Worm (Caenorhabditis elegans) whole organism, L4 larva: ENCODE measurements around the gene ZK1320.9.

Source experiments
- F44E2.7 ChIP-seq: fragments of 200-800 bp; sonication (Bioruptor generic); IDR thresholded peaks from 2 replicates; pipeline ENCODE4 v2.1.2; 2022; ENCODE audit warnings: missing genetic modification characterization, missing compliant biosample characterization
- F49E8.2 ChIP-seq: sonication (generic microtip); optimal IDR thresholded peaks from 2 replicates; lab custom pipeline; 2016; ENCODE audit warnings: missing compliant biosample characterization, mild to moderate bottlenecking, missing genetic modification characterization, borderline replicate concordance
- R02D3.7 ChIP-seq: fragments of 150-350 bp; sonication (generic microtip); optimal IDR thresholded peaks from 3 replicates; lab custom pipeline; 2014; ENCODE audit warnings: missing biosample characterization, missing genetic modification characterization
- T20F7.1 ChIP-seq: fragments of 200-800 bp; sonication (Bioruptor generic); optimal IDR thresholded peaks from 2 replicates; lab custom pipeline; 2018; ENCODE audit warnings: mild to moderate bottlenecking, missing genetic modification characterization, missing compliant biosample characterization
- Y48G9A.11 ChIP-seq: fragments of 200-800 bp; sonication (Bioruptor generic); IDR thresholded peaks from 2 replicates; pipeline ENCODE4 v1.3.6; 2022; ENCODE audit warnings: missing genetic modification reagents, missing genetic modification characterization, missing compliant biosample characterization
- aha-1 ChIP-seq: fragments of 150-350 bp; peaks from one replicate; lab custom pipeline; 2014; ENCODE audit warnings: missing biosample characterization, missing genetic modification characterization
- aly-2 ChIP-seq: sonication (generic microtip); optimal IDR thresholded peaks from 2 replicates; lab custom pipeline; 2018; ENCODE audit warnings: missing biosample characterization, missing genetic modification characterization
- ama-1 ChIP-seq: fragments of 150-350 bp; optimal IDR thresholded peaks from 2 replicates; lab custom pipeline; 2014; ENCODE audit warnings: inconsistent platforms, mixed read lengths
- ceh-20 ChIP-seq: fragments of 200-800 bp; sonication (Bioruptor generic); IDR thresholded peaks from 2 replicates; pipeline ENCODE4 v1.3.6; 2022; ENCODE audit warnings: missing genetic modification reagents, missing genetic modification characterization, missing compliant biosample characterization
- ceh-62 ChIP-seq: sonication (generic microtip); optimal IDR thresholded peaks from 2 replicates; lab custom pipeline; 2017; ENCODE audit warnings: missing biosample characterization, missing genetic modification characterization
- ces-1 ChIP-seq: fragments of 150-350 bp; sonication (generic microtip); optimal IDR thresholded peaks from 4 replicates; lab custom pipeline; 2014; ENCODE audit warnings: missing biosample characterization, missing genetic modification reagents, missing genetic modification characterization
- daf-16 ChIP-seq, 3 experiments: sonication (generic microtip); optimal IDR thresholded peaks; 2 replicates each; lab custom pipeline; 2016 to 2017; ENCODE audit warnings: missing genetic modification characterization in 3 of 3, missing genetic modification reagents in 3 of 3, mild to moderate bottlenecking in 2 of 3, missing compliant biosample characterization in 2 of 3, missing biosample characterization in 1 of 3, moderate library complexity in 1 of 3
- dmd-8 ChIP-seq: fragments of 200-800 bp; sonication (Bioruptor generic); IDR thresholded peaks from 2 replicates; pipeline ENCODE4 v1.3.6; 2022; ENCODE audit warnings: missing genetic modification characterization, missing compliant biosample characterization
- dpl-1 ChIP-seq: fragments of 150-350 bp; optimal IDR thresholded peaks from 2 replicates; lab custom pipeline; 2014; ENCODE audit warnings: missing biosample characterization, missing genetic modification reagents, missing genetic modification characterization
- duxl-1 ChIP-seq: sonication (generic microtip); optimal IDR thresholded peaks from 2 replicates; lab custom pipeline; 2016; ENCODE audit warnings: mild to moderate bottlenecking, missing genetic modification characterization, moderate library complexity, missing compliant biosample characterization; ENCODE audit not compliant: poor library complexity
- dve-1 ChIP-seq: sonication (generic microtip); optimal IDR thresholded peaks from 2 replicates; lab custom pipeline; 2017; ENCODE audit warnings: antibody characterized with exemption, mild to moderate bottlenecking, missing genetic modification characterization, missing compliant biosample characterization; ENCODE audit not compliant: insufficient read depth
- egl-43 ChIP-seq: fragments of 200-800 bp; sonication (Bioruptor generic); IDR thresholded peaks from 2 replicates; pipeline ENCODE4 v1.3.6; 2022; ENCODE audit warnings: missing genetic modification reagents, missing genetic modification characterization, missing compliant biosample characterization
- gei-8 ChIP-seq: fragments of 200-800 bp; sonication (Bioruptor generic); optimal IDR thresholded peaks from 2 replicates; lab custom pipeline; 2018; ENCODE audit warnings: mild to moderate bottlenecking, missing genetic modification characterization, missing compliant biosample characterization
- hlh-11 ChIP-seq: fragments of 200-800 bp; sonication (Bioruptor generic); optimal IDR thresholded peaks from 2 replicates; lab custom pipeline; 2018; ENCODE audit warnings: mild to moderate bottlenecking, missing genetic modification characterization, missing compliant biosample characterization
- lin-13 ChIP-seq: fragments of 150-350 bp; optimal IDR thresholded peaks from 2 replicates; lab custom pipeline; 2014; ENCODE audit warnings: missing biosample characterization, missing genetic modification reagents, missing genetic modification characterization
- lin-15B ChIP-seq: fragments of 150-350 bp; sonication (generic microtip); optimal IDR thresholded peaks from 3 replicates; lab custom pipeline; 2014; ENCODE audit warnings: missing biosample characterization, missing genetic modification characterization
- lin-29 ChIP-seq: fragments of 200-800 bp; sonication (Bioruptor generic); IDR thresholded peaks from 2 replicates; pipeline ENCODE4 v1.3.6; 2022; ENCODE audit warnings: missing genetic modification reagents, missing genetic modification characterization, missing compliant biosample characterization
- lin-38 ChIP-seq: fragments of 200-800 bp; sonication (Bioruptor generic); IDR thresholded peaks from 2 replicates; pipeline ENCODE4 v1.3.6; 2022; ENCODE audit warnings: missing genetic modification reagents, missing genetic modification characterization, missing compliant biosample characterization
- lir-3 ChIP-seq: sonication (generic microtip); optimal IDR thresholded peaks from 2 replicates; lab custom pipeline; 2016; ENCODE audit warnings: mild to moderate bottlenecking, missing genetic modification characterization, missing compliant biosample characterization
- mes-2 ChIP-seq: sonication (generic microtip); optimal IDR thresholded peaks from 2 replicates; lab custom pipeline; 2016; ENCODE audit warnings: missing genotype, mild to moderate bottlenecking, missing genetic modification characterization, missing compliant biosample characterization; ENCODE audit not compliant: poor library complexity, severe bottlenecking
- nhr-11 ChIP-seq: fragments of 150-350 bp; optimal IDR thresholded peaks from 2 replicates; lab custom pipeline; 2014; ENCODE audit warnings: missing biosample characterization, missing genetic modification characterization
- nhr-48 ChIP-seq: sonication (generic microtip); optimal IDR thresholded peaks from 2 replicates; lab custom pipeline; 2016; ENCODE audit warnings: mild to moderate bottlenecking, missing genetic modification characterization, missing compliant biosample characterization
- pha-4 ChIP-seq, 2 experiments: fragments of 150-350 bp in 1 of 2; fragments of 200-800 bp in 1 of 2; sonication (Bioruptor generic) in 1 of 2; IDR thresholded peaks in 1 of 2; optimal IDR thresholded peaks in 1 of 2; 2 replicates each; pipeline versions ENCODE4 v1.3.6 to Lab custom; 2014 to 2022; ENCODE audit warnings: missing genetic modification characterization in 2 of 2, missing genetic modification reagents in 2 of 2, missing biosample characterization in 1 of 2, missing compliant biosample characterization in 1 of 2
- pqm-1 ChIP-seq: sonication (generic microtip); optimal IDR thresholded peaks from 2 replicates; lab custom pipeline; 2017; ENCODE audit warnings: missing biosample characterization, missing genetic modification characterization
- skn-1 ChIP-seq: fragments of 150-350 bp; optimal IDR thresholded peaks from 2 replicates; lab custom pipeline; 2014; ENCODE audit warnings: missing biosample characterization, missing genetic modification characterization
- tag-97 ChIP-seq: fragments of 200-800 bp; sonication (Bioruptor generic); IDR thresholded peaks from 2 replicates; pipeline ENCODE4 v1.3.6; 2022; ENCODE audit warnings: missing genetic modification characterization, missing compliant biosample characterization
- tra-1 ChIP-seq: fragments of 200-800 bp; sonication (Bioruptor generic); IDR thresholded peaks from 2 replicates; pipeline ENCODE4 v1.3.6; 2022; ENCODE audit warnings: missing genetic modification reagents, missing genetic modification characterization, missing compliant biosample characterization
- unc-62 ChIP-seq, 3 experiments: fragments of 150-350 bp in 1 of 3; sonication (generic microtip); optimal IDR thresholded peaks in 2 of 3; peaks in 1 of 3; 1 replicate in 1 of 3; 2 replicates in 2 of 3; lab custom pipeline; 2014 to 2017; ENCODE audit warnings: missing biosample characterization in 3 of 3, missing genetic modification characterization in 3 of 3, missing genetic modification reagents in 3 of 3, missing genotype in 1 of 3
- vab-7 ChIP-seq: fragments of 200-800 bp; sonication (Bioruptor generic); IDR thresholded peaks from 2 replicates; pipeline ENCODE4 v1.3.6; 2022; ENCODE audit warnings: missing genetic modification reagents, missing genetic modification characterization, missing compliant biosample characterization
- zip-11 ChIP-seq: fragments of 200-800 bp; sonication (Bioruptor generic); IDR thresholded peaks from 2 replicates; pipeline ENCODE4 v1.3.6; 2022; ENCODE audit warnings: missing genetic modification characterization, missing compliant biosample characterization

ZK1320.9 gene

ce11 chrII:9653679-9654078 lies 32.8 kb downstream of the ZK1320.9 start, which contains the start of gene ZK1307.2:
Gene ZK1307.2 (minus strand): TSS chrII:9653952.
- TF ChIP-seq nhr-11 (no peak), unc-62 (GFP tag; optimal IDR thresholded peaks at IDR 0.05 in 1 of 2; lab: Kevin White, UChicago) (peak in 1 of 2 experiments; percentile 93), unc-62 (tag; optimal IDR thresholded peaks at IDR 0.05; lab: Kevin White, UChicago) (no peak)

ce11 chrII:9652919-9653318 lies 33.6 kb downstream of the ZK1320.9 start, which contains the start of gene ZK1307.3:
Gene ZK1307.3 (minus strand): TSS chrII:9653019.
- TF ChIP-seq mes-2, result no peak
- TF ChIP-seq F44E2.7, result no peak
- TF ChIP-seq vab-7 (GFP tag; lab: Robert Waterston, UW), result no peak
- no peak for TF ChIP-seq lir-3 (tag; lab: Kevin White, UChicago)
- TF ChIP-seq dmd-8, result no peak
- no peak for TF ChIP-seq lin-29 (GFP tag; lab: Robert Waterston, UW)
- TF ChIP-seq T20F7.1, result no peak
- no peak for TF ChIP-seq dpl-1 (GFP tag; lab: Kevin White, UChicago)

ce11 chrII:9651700-9652099 lies 34.8 kb downstream of the ZK1320.9 start, which contains the start of gene ZK1307.4:
Gene ZK1307.4 (minus strand): TSS chrII:9651800.
- TF ChIP-seq tra-1 (GFP tag; lab: Robert Waterston, UW) (no peak), aly-2 (tag; lab: Kevin White, UChicago) (no peak), tag-97 (no peak), dmd-8 (no peak), hlh-11 (tag; lab: Kevin White, UChicago) (no peak), ceh-20 (no peak), ceh-62 (no peak), lin-38 (no peak), lir-3 (tag; lab: Kevin White, UChicago) (no peak), ces-1 (GFP tag; lab: Kevin White, UChicago) (no peak), aha-1 (tag; lab: Kevin White, UChicago) (no peak), R02D3.7 (tag; lab: Kevin White, UChicago) (no peak), dve-1 (tag; lab: Kevin White, UChicago) (no peak), nhr-48 (tag; lab: Kevin White, UChicago) (no peak), pha-4 (GFP tag; IDR thresholded peaks at IDR 0.05; lab: Robert Waterston, UW) (no peak), pha-4 (tag; optimal IDR thresholded peaks at IDR 0.05; lab: Kevin White, UChicago) (no peak), egl-43 (GFP tag; lab: Robert Waterston, UW) (no peak), duxl-1 (tag; lab: Kevin White, UChicago) (no peak), lin-13 (GFP tag; lab: Kevin White, UChicago) (no peak)

DNA sequence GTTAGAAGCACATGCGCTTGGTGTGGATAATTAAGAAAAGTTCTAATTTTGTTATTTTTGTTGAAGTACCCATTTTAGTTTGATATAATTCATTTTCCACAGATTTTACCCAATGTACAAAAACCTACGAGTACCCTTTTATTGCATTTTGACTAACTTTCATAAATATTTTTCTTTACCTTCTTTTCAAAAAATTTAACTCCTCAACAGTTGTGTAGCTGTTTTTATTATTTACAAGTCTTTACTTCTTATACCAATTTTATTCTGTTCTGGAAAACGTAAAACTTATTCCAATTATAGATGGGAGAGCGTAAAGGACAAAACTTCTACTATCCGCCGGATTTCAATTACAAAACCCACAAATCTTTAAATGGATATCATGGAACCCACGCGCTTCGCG lies 37.3 kb downstream of the ZK1320.9 start, which contains the start of gene ZK1307.9:
Gene ZK1307.9 (plus strand): TSS at position 301 of the 400 bp plus-strand sequence.
- TF ChIP-seq ama-1 (no peak), Y48G9A.11 (GFP tag; lab: Robert Waterston, UW) (no peak), ceh-20 (no peak), pqm-1 (tag; lab: Kevin White, UChicago) (no peak), skn-1 (tag; lab: Kevin White, UChicago) (no peak), daf-16 (GFP tag; optimal IDR thresholded peaks at IDR 0.05; lab: Kevin White, UChicago) (no peak), daf-16 (tag; optimal IDR thresholded peaks at IDR 0.05; lab: Kevin White, UChicago) (no peak), F49E8.2 (tag; lab: Kevin White, UChicago) (no peak), lin-15B (tag; lab: Kevin White, UChicago) (no peak), dpl-1 (GFP tag; lab: Kevin White, UChicago) (no peak), duxl-1 (tag; lab: Kevin White, UChicago) (no peak), dve-1 (tag; lab: Kevin White, UChicago) (no peak), zip-11 (GFP tag; lab: Robert Waterston, UW) (no peak), T20F7.1 (no peak), vab-7 (GFP tag; lab: Robert Waterston, UW) (no peak), gei-8 (GFP tag; lab: Kevin White, UChicago) (no peak)
